Worm (Caenorhabditis elegans) whole organism, mixed stage, embryonic: ENCODE results near the gene dos-2.
A peak's percentile ranks its signal among the peaks of the same experiment; 100 is the strongest.

Experiments used
- M03D4.4 ChIP-seq: sonication (generic microtip); optimal IDR thresholded peaks from 2 replicates; lab custom pipeline; 2017; ENCODE audit warnings: mild to moderate bottlenecking, missing genetic modification characterization, missing compliant biosample characterization
- bed-3 ChIP-seq: fragments of 200-800 bp; sonication (Bioruptor generic); optimal IDR thresholded peaks from 3 replicates; lab custom pipeline; 2018; ENCODE audit warnings: mild to moderate bottlenecking, missing genetic modification characterization, moderate library complexity, missing compliant biosample characterization
- blmp-1 ChIP-seq: fragments of 150-350 bp; optimal IDR thresholded peaks from 2 replicates; lab custom pipeline; 2014; ENCODE audit warnings: missing biosample characterization, missing genetic modification characterization
- ceh-39 ChIP-seq: fragments of 150-350 bp; optimal IDR thresholded peaks from 2 replicates; lab custom pipeline; 2014; ENCODE audit warnings: missing biosample characterization, missing genetic modification characterization
- ceh-43 ChIP-seq: fragments of 200-800 bp; sonication (Bioruptor generic); optimal IDR thresholded peaks from 2 replicates; lab custom pipeline; 2018; ENCODE audit warnings: mild to moderate bottlenecking, missing genetic modification characterization, moderate library complexity, missing compliant biosample characterization
- ceh-83 ChIP-seq: fragments of 200-800 bp; sonication (Bioruptor generic); optimal IDR thresholded peaks from 2 replicates; lab custom pipeline; 2018; ENCODE audit warnings: mild to moderate bottlenecking, missing genetic modification characterization, missing compliant biosample characterization
- ces-1 ChIP-seq: fragments of 150-350 bp; optimal IDR thresholded peaks from 2 replicates; lab custom pipeline; 2014; ENCODE audit warnings: missing biosample characterization, missing genetic modification reagents, missing genetic modification characterization
- cnd-1 ChIP-seq: fragments of 200-800 bp; sonication (Bioruptor generic); optimal IDR thresholded peaks from 2 replicates; lab custom pipeline; 2018; ENCODE audit warnings: mild to moderate bottlenecking, missing genetic modification characterization, missing compliant biosample characterization
- drap-1 ChIP-seq: fragments of 200-800 bp; sonication (Bioruptor generic); optimal IDR thresholded peaks from 3 replicates; lab custom pipeline; 2018; ENCODE audit warnings: mild to moderate bottlenecking, missing genetic modification characterization, missing compliant biosample characterization
- elt-1 ChIP-seq: sonication (generic microtip); optimal IDR thresholded peaks from 2 replicates; lab custom pipeline; 2017; ENCODE audit warnings: missing genetic modification characterization, mild to moderate bottlenecking, missing compliant biosample characterization, antibody characterized with exemption, moderate library complexity, borderline replicate concordance; ENCODE audit not compliant: insufficient read depth
- elt-3 ChIP-seq: fragments of 150-350 bp; optimal IDR thresholded peaks from 2 replicates; lab custom pipeline; 2014; ENCODE audit warnings: missing biosample characterization, missing genetic modification characterization
- flh-1 ChIP-seq: fragments of 200-800 bp; sonication (Bioruptor generic); optimal IDR thresholded peaks from 2 replicates; lab custom pipeline; 2018; ENCODE audit warnings: mild to moderate bottlenecking, missing genetic modification characterization, moderate library complexity, missing compliant biosample characterization
- ham-2 ChIP-seq: fragments of 200-800 bp; sonication (Bioruptor generic); optimal IDR thresholded peaks from 2 replicates; lab custom pipeline; 2018; ENCODE audit warnings: mild to moderate bottlenecking, missing genetic modification characterization, missing compliant biosample characterization
- hlh-1 ChIP-seq: fragments of 150-350 bp; optimal IDR thresholded peaks from 2 replicates; lab custom pipeline; 2014; ENCODE audit warnings: missing biosample characterization, missing genetic modification reagents, missing genetic modification characterization
- lin-13 ChIP-seq: fragments of 150-350 bp; optimal IDR thresholded peaks from 2 replicates; lab custom pipeline; 2014; ENCODE audit warnings: missing biosample characterization, missing genetic modification characterization
- lin-32 ChIP-seq: fragments of 200-800 bp; sonication (Bioruptor generic); optimal IDR thresholded peaks from 2 replicates; lab custom pipeline; 2018; ENCODE audit warnings: mild to moderate bottlenecking, missing genetic modification characterization, missing compliant biosample characterization
- lsy-2 ChIP-seq: fragments of 150-350 bp; optimal IDR thresholded peaks from 2 replicates; lab custom pipeline; 2014; ENCODE audit warnings: missing biosample characterization, missing genetic modification characterization
- mab-5 ChIP-seq: fragments of 150-350 bp; optimal IDR thresholded peaks from 2 replicates; lab custom pipeline; 2014; ENCODE audit warnings: missing biosample characterization, missing genetic modification characterization
- mep-1 ChIP-seq: fragments of 150-350 bp; optimal IDR thresholded peaks from 2 replicates; lab custom pipeline; 2017; ENCODE audit warnings: missing biosample characterization, missing genetic modification reagents, missing genetic modification characterization, inconsistent platforms
- mls-2 ChIP-seq: sonication (generic microtip); optimal IDR thresholded peaks from 2 replicates; lab custom pipeline; 2016; ENCODE audit warnings: mild to moderate bottlenecking, missing genetic modification characterization, moderate library complexity, missing compliant biosample characterization
- nhr-12 ChIP-seq: fragments of 150-350 bp; optimal IDR thresholded peaks from 2 replicates; lab custom pipeline; 2014; ENCODE audit warnings: missing biosample characterization, missing genetic modification characterization
- nhr-2 ChIP-seq: fragments of 150-350 bp; optimal IDR thresholded peaks from 2 replicates; lab custom pipeline; 2014; ENCODE audit warnings: missing biosample characterization, missing genetic modification characterization
- nhr-237 ChIP-seq: fragments of 150-350 bp; optimal IDR thresholded peaks from 2 replicates; lab custom pipeline; 2014; ENCODE audit warnings: missing biosample characterization, missing genetic modification characterization
- nhr-28 ChIP-seq: fragments of 150-350 bp; optimal IDR thresholded peaks from 2 replicates; lab custom pipeline; 2014; ENCODE audit warnings: missing biosample characterization, missing genetic modification characterization
- nhr-76 ChIP-seq: sonication (generic microtip); optimal IDR thresholded peaks from 2 replicates; lab custom pipeline; 2017; ENCODE audit warnings: missing biosample characterization, missing genetic modification characterization
- pha-4 ChIP-seq: fragments of 150-350 bp; optimal IDR thresholded peaks from 2 replicates; lab custom pipeline; 2018; ENCODE audit warnings: missing biosample characterization, missing genetic modification reagents, missing genetic modification characterization
- sem-2 ChIP-seq: fragments of 200-800 bp; sonication (Bioruptor generic); optimal IDR thresholded peaks from 2 replicates; lab custom pipeline; 2018; ENCODE audit warnings: mild to moderate bottlenecking, missing genetic modification characterization, missing compliant biosample characterization
- snpc-4 ChIP-seq: fragments of 150-350 bp; optimal IDR thresholded peaks from 2 replicates; lab custom pipeline; 2014; ENCODE audit warnings: missing biosample characterization, missing genetic modification characterization
- sptf-1 ChIP-seq: sonication (generic microtip); optimal IDR thresholded peaks from 2 replicates; lab custom pipeline; 2017; ENCODE audit warnings: mild to moderate bottlenecking, missing genetic modification characterization, moderate library complexity, missing compliant biosample characterization
- tbx-8 ChIP-seq: fragments of 200-800 bp; sonication (Bioruptor generic); optimal IDR thresholded peaks from 2 replicates; lab custom pipeline; 2018; ENCODE audit warnings: mild to moderate bottlenecking, missing genetic modification characterization, moderate library complexity, missing compliant biosample characterization
- unc-120 ChIP-seq: sonication (generic microtip); optimal IDR thresholded peaks from 2 replicates; lab custom pipeline; 2017; ENCODE audit warnings: missing genetic modification characterization, missing compliant biosample characterization; ENCODE audit not compliant: poor library complexity, severe bottlenecking
- unc-39 ChIP-seq: fragments of 150-350 bp; optimal IDR thresholded peaks from 2 replicates; lab custom pipeline; 2014; ENCODE audit warnings: missing biosample characterization, missing genetic modification characterization
- unc-62 ChIP-seq: fragments of 150-350 bp; optimal IDR thresholded peaks from 2 replicates; lab custom pipeline; 2014; ENCODE audit warnings: missing biosample characterization, missing genetic modification reagents, missing genetic modification characterization
- zip-8 ChIP-seq: fragments of 150-350 bp; optimal IDR thresholded peaks from 2 replicates; lab custom pipeline; 2014; ENCODE audit warnings: missing biosample characterization, missing genetic modification characterization
- ztf-11 ChIP-seq: fragments of 150-350 bp; optimal IDR thresholded peaks from 2 replicates; lab custom pipeline; 2014; ENCODE audit warnings: missing biosample characterization, missing genetic modification characterization

dos-2 gene

DNA sequence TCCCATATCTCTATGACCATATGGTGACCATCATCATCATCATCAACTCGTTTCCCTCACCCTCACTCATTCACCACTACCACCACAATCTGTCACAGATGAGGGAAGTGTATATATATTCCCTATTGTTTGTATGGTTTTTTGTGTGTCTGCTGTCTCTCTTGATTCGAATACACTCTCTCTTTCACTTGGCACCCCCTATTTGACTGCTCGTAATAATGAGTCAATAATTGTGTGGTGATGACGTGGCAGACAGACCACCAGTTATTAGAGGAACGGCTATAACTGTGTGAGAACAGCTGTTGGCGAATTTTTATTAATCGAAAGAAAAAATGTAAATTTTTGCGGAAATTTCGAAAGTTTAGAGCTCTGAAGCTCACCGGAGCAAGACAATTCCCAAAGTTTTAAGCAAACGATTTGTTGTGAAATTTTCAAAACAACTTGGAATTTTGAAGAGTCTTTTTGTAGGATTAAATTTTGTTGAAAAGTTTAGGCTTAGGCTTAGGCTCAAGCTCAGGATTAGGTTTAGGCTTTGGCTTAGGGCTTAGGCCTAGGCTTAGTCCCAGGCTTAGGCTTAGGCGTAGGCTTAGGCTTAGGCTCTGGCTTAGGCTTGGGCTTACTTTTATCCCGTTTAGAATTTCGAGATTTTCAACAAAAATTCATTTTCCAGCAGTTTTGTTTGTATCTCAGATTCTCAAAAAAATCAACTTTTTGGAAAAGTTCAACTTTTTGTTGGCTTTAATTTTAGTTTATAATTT is 18.4 kb upstream of the dos-2 start (continued):
- TF ChIP-seq unc-62 (GFP tag; lab: Kevin White, UChicago) = peak; percentile 69

- TF ChIP-seq zip-8 (tag; lab: Kevin White, UChicago) = peak; percentile 35
- TF ChIP-seq cnd-1 (tag; lab: Kevin White, UChicago) = peak; percentile 15
- no peak for TF ChIP-seq ham-2
- peak; percentile 46 for TF ChIP-seq unc-62 (GFP tag; lab: Kevin White, UChicago)
- TF ChIP-seq ceh-83 = no peak
- TF ChIP-seq lsy-2 (tag; lab: Kevin White, UChicago) = no peak
- TF ChIP-seq ceh-43 (GFP tag; lab: Kevin White, UChicago) = no peak
- TF ChIP-seq sptf-1 (tag; lab: Kevin White, UChicago) = peak; percentile 9
- TF ChIP-seq unc-120 (tag; lab: Kevin White, UChicago) = peak; percentile 71
- TF ChIP-seq drap-1 (GFP tag; lab: Kevin White, UChicago) = peak; percentile 18
- no peak for TF ChIP-seq elt-1 (tag; lab: Kevin White, UChicago)
- peak; percentile 21 for TF ChIP-seq mep-1
- peak; percentile 48 for TF ChIP-seq nhr-237
- TF ChIP-seq ces-1 (GFP tag; lab: Kevin White, UChicago) = peak; percentile 84
- TF ChIP-seq pha-4 (tag; lab: Kevin White, UChicago) = peak; percentile 95
- peak; percentile 45 for TF ChIP-seq mls-2 (tag; lab: Kevin White, UChicago)
Measured at ce11 chrII:3958673-3959299, 17.3 kb upstream of the dos-2 start.

DNA sequence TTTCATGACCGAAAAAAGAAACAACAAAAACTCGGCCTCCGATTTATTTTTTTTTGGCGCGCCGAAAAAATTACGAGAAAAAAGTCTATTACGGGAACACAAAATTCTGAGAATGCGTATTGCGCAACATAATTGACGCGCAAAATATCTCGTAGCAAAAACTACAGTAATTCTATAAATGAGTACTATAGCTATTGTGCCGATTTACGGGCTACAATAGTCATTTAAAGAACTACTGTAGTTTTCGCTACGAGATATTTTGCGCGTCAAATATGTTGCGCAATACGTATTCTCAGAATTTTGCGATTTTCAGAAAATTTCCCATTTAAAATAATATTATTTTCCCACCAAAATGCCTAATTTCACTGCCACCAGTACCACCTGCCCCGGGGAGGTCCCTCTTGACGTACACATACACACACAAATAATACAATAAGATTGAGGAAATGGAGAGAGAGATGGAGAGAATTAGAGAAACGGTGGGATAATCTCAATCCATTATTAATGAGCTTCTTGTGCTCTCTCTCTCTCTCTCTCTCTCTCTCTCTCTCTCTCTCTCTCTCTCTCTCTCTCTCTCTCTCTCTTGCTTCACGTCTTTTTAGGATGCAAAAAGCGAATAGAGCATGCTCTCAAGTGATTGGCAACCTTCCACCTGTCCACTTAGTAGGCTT is 16.5 kb upstream of the dos-2 start:
- TF ChIP-seq lin-13 (no peak), sem-2 (GFP tag; lab: Kevin White, UChicago) (no peak), ztf-11 (tag; lab: Kevin White, UChicago) (peak; percentile 51), ceh-43 (GFP tag; lab: Kevin White, UChicago) (no peak), hlh-1 (tag; lab: Kevin White, UChicago) (peak; percentile 21), lin-32 (GFP tag; lab: Kevin White, UChicago) (no peak), M03D4.4 (tag; lab: Kevin White, UChicago) (no peak), nhr-237 (no peak), ham-2 (no peak), snpc-4 (tag; lab: Kevin White, UChicago) (no peak), drap-1 (GFP tag; lab: Kevin White, UChicago) (peak; percentile 31), pha-4 (tag; lab: Kevin White, UChicago) (no peak), unc-62 (GFP tag; lab: Kevin White, UChicago) (peak; percentile 5), mls-2 (tag; lab: Kevin White, UChicago) (peak; percentile 53), nhr-2 (no peak), flh-1 (GFP tag; lab: Kevin White, UChicago) (no peak), elt-3 (tag; lab: Kevin White, UChicago) (no peak), tbx-8 (GFP tag; lab: Kevin White, UChicago) (no peak), ceh-39 (no peak), ces-1 (GFP tag; lab: Kevin White, UChicago) (peak; percentile 87), ceh-83 (no peak), sptf-1 (tag; lab: Kevin White, UChicago) (peak; percentile 53), nhr-28 (tag; lab: Kevin White, UChicago) (no peak), nhr-76 (tag; lab: Kevin White, UChicago) (no peak), mab-5 (tag; lab: Kevin White, UChicago) (no peak), zip-8 (tag; lab: Kevin White, UChicago) (peak; percentile 95), unc-39 (tag; lab: Kevin White, UChicago) (no peak), nhr-12 (tag; lab: Kevin White, UChicago) (no peak), elt-1 (tag; lab: Kevin White, UChicago) (no peak), lsy-2 (tag; lab: Kevin White, UChicago) (no peak), blmp-1 (no peak), mep-1 (peak; percentile 12), unc-120 (tag; lab: Kevin White, UChicago) (no peak), bed-3 (GFP tag; lab: Kevin White, UChicago) (no peak), cnd-1 (tag; lab: Kevin White, UChicago) (peak; percentile 62)
- TF ChIP-seq, all 35 proteins: peak for 10
